Fruit fly (Drosophila melanogaster) whole organism, embryonic: ENCODE results near the gene CG31262.
A peak's percentile ranks its signal among the peaks of the same experiment; 100 is the strongest.

ENCODE experiments used
- ATbp ChIP-seq: fragments of 200-800 bp; sonication (Bioruptor generic); optimal IDR thresholded peaks from 2 replicates; lab custom pipeline; 2017; ENCODE audit warnings: missing biosample characterization, mild to moderate bottlenecking, missing genetic modification characterization, missing genetic modification reagents
- Awh ChIP-seq: fragments of 200-800 bp; sonication (Bioruptor generic); IDR thresholded peaks from 2 replicates; pipeline ENCODE4, ENCODE4 v1.3.6; 2022; ENCODE audit warnings: missing biosample characterization, missing genetic modification characterization
- B-H1 ChIP-seq: fragments of 200-800 bp; sonication (Bioruptor generic); IDR thresholded peaks from 3 replicates; pipeline ENCODE4 v1.3.6; 2022; ENCODE audit warnings: missing biosample characterization, missing genetic modification characterization
- CG11504 ChIP-seq: fragments of 200-800 bp; sonication (Bioruptor generic); optimal IDR thresholded peaks from 3 replicates; lab custom pipeline; 2019; ENCODE audit warnings: missing biosample characterization, mild to moderate bottlenecking, missing genetic modification characterization, moderate library complexity
- CG13894 ChIP-seq: fragments of 200-800 bp; sonication (Bioruptor generic); optimal IDR thresholded peaks from 3 replicates; lab custom pipeline; 2018; ENCODE audit warnings: missing biosample characterization, mild to moderate bottlenecking, missing genetic modification characterization, moderate library complexity
- CG1603 ChIP-seq: fragments of 200-800 bp; sonication (Bioruptor generic); optimal IDR thresholded peaks from 2 replicates; lab custom pipeline; 2019; ENCODE audit warnings: missing biosample characterization, mild to moderate bottlenecking, missing genetic modification characterization, moderate library complexity
- CG18599 ChIP-seq: fragments of 200-800 bp; sonication (Bioruptor generic); optimal IDR thresholded peaks from 3 replicates; lab custom pipeline; 2017; ENCODE audit warnings: missing biosample characterization, missing genetic modification characterization, mild to moderate bottlenecking, moderate library complexity, missing genetic modification reagents
- CG2199 ChIP-seq: fragments of 200-800 bp; sonication (Bioruptor generic); IDR thresholded peaks from 3 replicates; pipeline ENCODE4 v1.3.6; 2022; ENCODE audit warnings: missing biosample characterization, missing genetic modification characterization
- CG3281 ChIP-seq: fragments of 200-800 bp; sonication (Bioruptor generic); optimal IDR thresholded peaks from 3 replicates; lab custom pipeline; 2017; ENCODE audit warnings: missing biosample characterization, mild to moderate bottlenecking, missing genetic modification characterization
- CG34422 ChIP-seq: fragments of 200-800 bp; sonication (Bioruptor generic); IDR thresholded peaks from 3 replicates; pipeline ENCODE4 v1.3.6; 2022; ENCODE audit warnings: missing biosample characterization, missing genetic modification characterization
- CG7786 ChIP-seq: fragments of 200-800 bp; sonication (Bioruptor generic); optimal IDR thresholded peaks from 2 replicates; lab custom pipeline; 2016; ENCODE audit warnings: missing biosample characterization, missing genetic modification characterization
- Ets65A ChIP-seq: fragments of 200-800 bp; sonication (Bioruptor generic); peaks from one replicate; lab custom pipeline; 2016; ENCODE audit warnings: missing biosample characterization, missing genetic modification characterization
- Hmr ChIP-seq: fragments of 200-800 bp; sonication (Bioruptor generic); optimal IDR thresholded peaks from 3 replicates; lab custom pipeline; 2017; ENCODE audit warnings: mild to moderate bottlenecking, missing biosample characterization, missing genetic modification reagents, missing genetic modification characterization
- Hsf ChIP-seq: fragments of 200-800 bp; sonication (Bioruptor generic); optimal IDR thresholded peaks from 3 replicates; lab custom pipeline; 2016; ENCODE audit warnings: missing biosample characterization, missing genetic modification characterization
- Meics ChIP-seq: fragments of 200-800 bp; sonication (Bioruptor generic); optimal IDR thresholded peaks from 2 replicates; lab custom pipeline; 2017; ENCODE audit warnings: missing biosample characterization, mild to moderate bottlenecking, missing genetic modification characterization
- Oli ChIP-seq: fragments of 200-800 bp; sonication (Bioruptor generic); optimal IDR thresholded peaks from 2 replicates; lab custom pipeline; 2018; ENCODE audit warnings: missing biosample characterization, mild to moderate bottlenecking, missing genetic modification characterization, moderate library complexity
- Spps ChIP-seq: fragments of 200-800 bp; sonication (Bioruptor generic); optimal IDR thresholded peaks from 2 replicates; lab custom pipeline; 2018; ENCODE audit warnings: missing biosample characterization, mild to moderate bottlenecking, missing genetic modification characterization
- chif ChIP-seq, 2 experiments: fragments of 200-800 bp; sonication (Bioruptor generic); optimal IDR thresholded peaks; 3 replicates each; lab custom pipeline; 2016; ENCODE audit warnings: missing biosample characterization in 2 of 2, missing genetic modification characterization in 2 of 2
- cwo ChIP-seq: fragments of 200-800 bp; sonication (Bioruptor generic); optimal IDR thresholded peaks from 3 replicates; lab custom pipeline; 2017; ENCODE audit warnings: missing biosample characterization, missing genetic modification characterization, mild to moderate bottlenecking, moderate library complexity, missing genetic modification reagents
- emc ChIP-seq: fragments of 200-800 bp; sonication (Bioruptor generic); optimal IDR thresholded peaks from 2 replicates; lab custom pipeline; 2016; ENCODE audit warnings: missing biosample characterization, missing genetic modification characterization
- en ChIP-seq: fragments of 200-800 bp; sonication (Bioruptor generic); optimal IDR thresholded peaks from 2 replicates; lab custom pipeline; 2016; ENCODE audit warnings: missing biosample characterization, missing genetic modification characterization
- gsb-n ChIP-seq: fragments of 200-800 bp; sonication (Bioruptor generic); optimal IDR thresholded peaks from 3 replicates; lab custom pipeline; 2018; ENCODE audit warnings: missing biosample characterization, mild to moderate bottlenecking, missing genetic modification characterization
- lab ChIP-seq: fragments of 200-800 bp; sonication (Bioruptor generic); optimal IDR thresholded peaks from 3 replicates; lab custom pipeline; 2017; ENCODE audit warnings: missing biosample characterization, missing genetic modification characterization, mild to moderate bottlenecking, moderate library complexity, missing genetic modification reagents
- lov ChIP-seq, 2 experiments: fragments of 200-800 bp in 1 of 2; fragments of >200 bp in 1 of 2; sonication (Bioruptor generic) in 1 of 2; IDR thresholded peaks in 1 of 2; optimal IDR thresholded peaks in 1 of 2; 2 replicates in 1 of 2; 3 replicates in 1 of 2; pipeline versions ENCODE4 v1.3.6 to Lab custom; 2017 to 2022; ENCODE audit warnings: missing biosample characterization in 1 of 2, missing genetic modification characterization in 1 of 2
- pb ChIP-seq: fragments of 200-800 bp; sonication (Bioruptor generic); optimal IDR thresholded peaks from 3 replicates; lab custom pipeline; 2016; ENCODE audit warnings: missing biosample characterization, missing genetic modification characterization
- sens ChIP-seq: fragments of 200-800 bp; sonication (Bioruptor generic); peaks from one replicate; lab custom pipeline; 2016; ENCODE audit warnings: missing biosample characterization, missing genetic modification characterization
- tll ChIP-seq, 2 experiments: fragments of 200-800 bp in 1 of 2; fragments of >200 bp in 1 of 2; sonication (Bioruptor generic) in 1 of 2; optimal IDR thresholded peaks; 2 replicates each; lab custom pipeline; 2017 to 2019; ENCODE audit warnings: missing biosample characterization in 2 of 2, missing genetic modification characterization in 2 of 2, mild to moderate bottlenecking in 1 of 2, moderate library complexity in 1 of 2
- trem ChIP-seq: fragments of 200-800 bp; optimal IDR thresholded peaks from 3 replicates; lab custom pipeline; 2019; ENCODE audit warnings: missing biosample characterization, mild to moderate bottlenecking, missing genetic modification characterization, moderate library complexity

Gene CG31262

DNA sequence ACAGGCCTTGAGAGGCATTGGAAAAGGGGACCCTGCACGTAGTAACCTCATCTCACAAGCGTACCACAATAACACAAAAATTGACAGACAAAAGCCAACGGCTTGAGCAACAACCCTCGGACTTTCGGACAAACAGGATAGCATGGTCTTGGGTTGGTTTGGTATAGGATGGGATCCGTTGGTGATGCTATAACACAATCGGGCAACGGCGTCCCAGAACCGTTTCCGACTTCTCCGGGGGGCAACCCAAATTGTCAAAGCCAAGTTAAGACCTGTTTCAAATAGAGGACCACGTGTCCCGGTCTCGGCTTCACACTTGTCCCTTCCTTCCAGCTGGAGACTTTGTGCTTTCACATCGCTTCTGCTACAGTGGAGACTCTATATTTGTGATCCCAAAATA is 25.3 kb downstream of the CG31262 start:
- TF ChIP-seq emc (GFP tag; lab: Kevin White, UChicago) (no peak), tll (GFP tag; optimal IDR thresholded peaks at IDR 0.05; lab: Kevin White, UChicago) (no peak), CG13894 (tag; lab: Kevin White, UChicago) (peak; percentile 66), Awh (GFP tag; lab: Robert Waterston, UW) (no peak), lov (optimal IDR thresholded peaks at IDR 0.05; lab: Kevin White, UChicago) (no peak), lov (GFP tag; IDR thresholded peaks at IDR 0.05; lab: Robert Waterston, UW) (no peak), ATbp (GFP tag; lab: Kevin White, UChicago) (no peak), en (GFP tag; lab: Kevin White, UChicago) (no peak), Ets65A (GFP tag; lab: Kevin White, UChicago) (peak; percentile 81), CG18599 (GFP tag; lab: Kevin White, UChicago) (peak; percentile 3), Spps (tag; lab: Kevin White, UChicago) (no peak), B-H1 (no peak)

DNA sequence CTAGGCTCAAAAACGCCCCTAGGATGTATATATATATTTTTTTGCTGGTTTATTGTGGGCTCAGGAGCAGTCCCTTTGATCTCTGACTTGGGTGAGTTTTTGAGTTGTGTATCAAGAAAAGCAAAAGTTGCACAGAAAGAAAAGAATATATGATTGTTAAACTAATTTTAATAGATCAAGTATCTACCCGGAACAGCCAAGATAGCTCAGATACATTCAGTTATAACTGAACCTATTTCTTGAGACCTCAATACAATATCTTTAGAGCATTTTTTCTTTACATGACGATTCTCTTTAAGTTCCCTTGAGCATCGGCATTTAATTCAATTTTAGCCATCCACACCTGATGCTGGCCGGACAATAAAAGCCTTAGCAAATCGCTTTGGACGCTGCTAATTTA is 29.2 kb downstream of the CG31262 start:
- TF ChIP-seq Hsf (GFP tag; lab: Kevin White, UChicago) (no peak), chif (GFP tag; optimal IDR thresholded peaks at IDR 0.05; lab: Kevin White, UChicago) (no peak), CG7786 (GFP tag; lab: Kevin White, UChicago) (no peak), CG34422 (no peak), ATbp (GFP tag; lab: Kevin White, UChicago) (no peak)

DNA sequence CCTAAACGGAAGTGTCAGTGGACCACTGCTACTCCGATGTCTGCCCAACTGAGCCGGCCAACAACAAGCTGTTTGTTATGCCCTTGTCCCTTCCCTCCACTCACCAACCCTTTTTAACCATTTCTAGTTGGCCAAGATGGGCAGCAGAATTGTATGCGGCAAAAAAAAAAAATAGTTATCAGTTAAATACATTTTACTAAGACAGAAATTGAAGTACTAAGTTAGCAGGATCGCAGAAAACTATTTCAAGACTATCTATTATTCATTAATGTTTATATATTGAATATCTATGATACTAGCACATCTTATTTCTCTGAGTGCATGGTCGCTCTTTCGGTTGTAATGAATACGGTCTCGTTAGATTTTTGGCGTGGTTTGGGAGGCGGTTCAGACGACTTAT is 30.9 kb downstream of the CG31262 start:
- no peak for TF ChIP-seq CG2199 (GFP tag; lab: Robert Waterston, UW)
- TF ChIP-seq Oli (tag; lab: Kevin White, UChicago), result no peak

DNA sequence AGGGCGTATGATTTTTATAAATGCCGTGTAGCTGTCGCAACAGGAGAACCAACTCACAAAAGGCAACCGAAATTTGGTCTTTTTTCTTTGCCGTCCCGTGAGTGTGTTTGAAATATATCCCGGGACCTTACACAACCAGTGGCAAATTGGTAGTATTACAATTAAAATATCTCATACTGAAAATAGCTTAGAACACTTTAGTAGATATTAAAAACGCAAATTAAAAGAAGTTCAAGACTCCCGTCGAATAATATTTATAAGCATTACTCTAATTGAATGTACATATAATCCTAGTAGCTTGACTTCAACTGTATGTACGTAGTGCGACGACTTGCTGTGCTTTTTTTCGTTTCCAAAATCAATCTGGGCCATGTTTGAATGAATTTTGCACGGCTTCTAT is 44.7 kb downstream of the CG31262 start:
- TF ChIP-seq sens (GFP tag; lab: Kevin White, UChicago) (peak; percentile 26), trem (no peak), CG18599 (GFP tag; lab: Kevin White, UChicago) (peak; percentile 68), gsb-n (tag; lab: Kevin White, UChicago) (no peak), Meics (GFP tag; lab: Kevin White, UChicago) (peak; percentile 21), cwo (peak; percentile 11), pb (GFP tag; lab: Kevin White, UChicago) (no peak), Hmr (GFP tag; lab: Kevin White, UChicago) (peak; percentile 12), CG3281 (peak; percentile 8), CG11504 (peak; percentile 31), CG1603 (no peak), lab (peak; percentile 61)
